Fruit fly (Drosophila melanogaster) whole organism, embryonic: Measurements from ENCODE around the gene D12.

Source experiments
- Asciz ChIP-seq: fragments of 200-800 bp; sonication (Bioruptor generic); optimal IDR thresholded peaks from 2 replicates; lab custom pipeline; 2017; ENCODE audit warnings: missing biosample characterization, mild to moderate bottlenecking, missing genetic modification characterization, missing genetic modification reagents
- Atf3 ChIP-seq: fragments of 200-800 bp; sonication (Bioruptor generic); optimal IDR thresholded peaks from 3 replicates; lab custom pipeline; 2016; ENCODE audit warnings: missing biosample characterization, missing genetic modification characterization
- CG11247 ChIP-seq: fragments of 200-800 bp; sonication (Bioruptor generic); IDR thresholded peaks from 2 replicates; pipeline ENCODE4 v1.3.6; 2022; ENCODE audit warnings: missing biosample characterization, missing genetic modification characterization
- CG11504 ChIP-seq: fragments of 200-800 bp; sonication (Bioruptor generic); optimal IDR thresholded peaks from 3 replicates; lab custom pipeline; 2019; ENCODE audit warnings: missing biosample characterization, mild to moderate bottlenecking, missing genetic modification characterization, moderate library complexity
- CG12236 ChIP-seq: fragments of 200-800 bp; sonication (Bioruptor generic); optimal IDR thresholded peaks from 2 replicates; lab custom pipeline; 2016; ENCODE audit warnings: missing biosample characterization, missing genetic modification characterization
- CG12299 ChIP-seq: fragments of 200-800 bp; sonication (Bioruptor generic); optimal IDR thresholded peaks from 2 replicates; lab custom pipeline; 2018; ENCODE audit warnings: missing biosample characterization, mild to moderate bottlenecking, missing genetic modification characterization
- CG12391 ChIP-seq: fragments of 200-800 bp; sonication (Bioruptor generic); optimal IDR thresholded peaks from 3 replicates; lab custom pipeline; 2018; ENCODE audit warnings: missing biosample characterization, mild to moderate bottlenecking, missing genetic modification characterization, moderate library complexity
- CG12659 ChIP-seq: fragments of 200-800 bp; sonication (Bioruptor generic); optimal IDR thresholded peaks from 3 replicates; lab custom pipeline; 2017; ENCODE audit warnings: mild to moderate bottlenecking, missing biosample characterization, missing genetic modification reagents, missing genetic modification characterization
- CG13287 ChIP-seq: fragments of 200-800 bp; sonication (Bioruptor generic); IDR thresholded peaks from 2 replicates; pipeline ENCODE4 v1.3.6; 2022; ENCODE audit warnings: missing biosample characterization, missing genetic modification characterization; ENCODE audit not compliant: partially characterized antibody
- CG14710 ChIP-seq: fragments of 200-800 bp; sonication (Bioruptor generic); optimal IDR thresholded peaks from 3 replicates; lab custom pipeline; 2019; ENCODE audit warnings: missing biosample characterization, mild to moderate bottlenecking, missing genetic modification characterization, moderate library complexity
- CG14965 ChIP-seq: fragments of 200-800 bp; sonication (Bioruptor generic); optimal IDR thresholded peaks from 2 replicates; lab custom pipeline; 2016; ENCODE audit warnings: missing biosample characterization, missing genetic modification characterization, borderline replicate concordance
- CG1603 ChIP-seq: fragments of 200-800 bp; sonication (Bioruptor generic); optimal IDR thresholded peaks from 2 replicates; lab custom pipeline; 2019; ENCODE audit warnings: missing biosample characterization, mild to moderate bottlenecking, missing genetic modification characterization, moderate library complexity
- CG2116 ChIP-seq: fragments of 200-800 bp; sonication (Bioruptor generic); optimal IDR thresholded peaks from 3 replicates; lab custom pipeline; 2018; ENCODE audit warnings: missing biosample characterization, mild to moderate bottlenecking, missing genetic modification characterization
- CG2129 ChIP-seq: fragments of 200-800 bp; sonication (Bioruptor generic); IDR thresholded peaks from 2 replicates; pipeline ENCODE4 v1.3.6; 2022; ENCODE audit warnings: missing biosample characterization, missing genetic modification characterization; ENCODE audit not compliant: partially characterized antibody
- CG2678 ChIP-seq: fragments of 200-800 bp; sonication (Bioruptor generic); optimal IDR thresholded peaks from 3 replicates; lab custom pipeline; 2019; ENCODE audit warnings: missing biosample characterization, mild to moderate bottlenecking, missing genetic modification characterization, moderate library complexity
- CG2712 ChIP-seq: fragments of 200-800 bp; optimal IDR thresholded peaks from 3 replicates; lab custom pipeline; 2019; ENCODE audit warnings: missing biosample characterization, mild to moderate bottlenecking, missing genetic modification characterization, moderate library complexity
- CG2875 ChIP-seq: fragments of 200-800 bp; sonication (Bioruptor generic); optimal IDR thresholded peaks from 2 replicates; lab custom pipeline; 2017; ENCODE audit warnings: missing biosample characterization, mild to moderate bottlenecking, missing genetic modification characterization, missing genetic modification reagents
- CG3407 ChIP-seq: fragments of 200-800 bp; sonication (Bioruptor generic); optimal IDR thresholded peaks from 2 replicates; lab custom pipeline; 2018; ENCODE audit warnings: missing biosample characterization, mild to moderate bottlenecking, missing genetic modification characterization
- CG34224 ChIP-seq: fragments of 200-800 bp; sonication (Bioruptor generic); IDR thresholded peaks from 3 replicates; pipeline ENCODE4 v1.3.6; 2022; ENCODE audit warnings: missing biosample characterization, missing genetic modification characterization; ENCODE audit not compliant: partially characterized antibody
- CG4282 ChIP-seq: fragments of 200-800 bp; sonication (Bioruptor generic); optimal IDR thresholded peaks from 2 replicates; lab custom pipeline; 2016; ENCODE audit warnings: missing biosample characterization, missing genetic modification characterization
- CG4360 ChIP-seq: fragments of 200-800 bp; sonication (Bioruptor generic); IDR thresholded peaks from 2 replicates; pipeline ENCODE4 v1.3.6; 2022; ENCODE audit warnings: missing biosample characterization, missing genetic modification characterization
- CG6791 ChIP-seq: fragments of 200-800 bp; sonication (Bioruptor generic); IDR thresholded peaks from 3 replicates; pipeline ENCODE4 v1.3.6; 2022; ENCODE audit warnings: missing biosample characterization, missing genetic modification characterization; ENCODE audit not compliant: partially characterized antibody
- CG8281 ChIP-seq: fragments of 200-800 bp; sonication (Bioruptor generic); optimal IDR thresholded peaks from 2 replicates; lab custom pipeline; 2018; ENCODE audit warnings: missing biosample characterization, mild to moderate bottlenecking, missing genetic modification characterization, moderate library complexity
- CG8924 ChIP-seq: fragments of 200-800 bp; optimal IDR thresholded peaks from 3 replicates; lab custom pipeline; 2019; ENCODE audit warnings: missing biosample characterization, mild to moderate bottlenecking, missing genetic modification characterization, moderate library complexity
- CG9609 ChIP-seq: fragments of 200-800 bp; sonication (Bioruptor generic); optimal IDR thresholded peaks from 3 replicates; lab custom pipeline; 2016; ENCODE audit warnings: missing biosample characterization, missing genetic modification characterization
- CTCF ChIP-seq: fragments of 200-800 bp; sonication (Bioruptor generic); optimal IDR thresholded peaks from 2 replicates; lab custom pipeline; 2017; ENCODE audit warnings: missing biosample characterization, mild to moderate bottlenecking, missing genetic modification characterization, moderate library complexity
- CrebB ChIP-seq: fragments of 200-800 bp; sonication (Bioruptor generic); optimal IDR thresholded peaks from 3 replicates; lab custom pipeline; 2018; ENCODE audit warnings: missing biosample characterization, mild to moderate bottlenecking, missing genetic modification characterization
- Drgx ChIP-seq: fragments of 200-800 bp; sonication (Bioruptor generic); IDR thresholded peaks from 2 replicates; pipeline ENCODE4 v1.3.6; 2022; ENCODE audit warnings: missing biosample characterization, missing genetic modification characterization
- E2f2 ChIP-seq: fragments of 200-800 bp; sonication (Bioruptor generic); IDR thresholded peaks from 2 replicates; pipeline ENCODE4 v1.3.6; 2022; ENCODE audit warnings: missing biosample characterization, missing genetic modification characterization
- Ets97D ChIP-seq: fragments of 200-800 bp; sonication (Bioruptor generic); optimal IDR thresholded peaks from 3 replicates; lab custom pipeline; 2016; ENCODE audit warnings: missing biosample characterization, missing genetic modification characterization
- Fer3 ChIP-seq: fragments of 200-800 bp; sonication (Bioruptor generic); optimal IDR thresholded peaks from 2 replicates; lab custom pipeline; 2018; ENCODE audit warnings: missing biosample characterization, mild to moderate bottlenecking, missing genetic modification characterization, moderate library complexity
- Kr ChIP-seq: fragments of 200-800 bp; sonication (Bioruptor generic); optimal IDR thresholded peaks from 2 replicates; lab custom pipeline; 2017; ENCODE audit warnings: missing biosample characterization, mild to moderate bottlenecking, missing genetic modification characterization
- MBD-R2 ChIP-seq: fragments of 200-800 bp; sonication (Bioruptor generic); IDR thresholded peaks from 2 replicates; pipeline ENCODE4 v1.3.6; 2022; ENCODE audit warnings: missing biosample characterization, missing genetic modification characterization
- Med ChIP-seq: fragments of 200-800 bp; sonication (Bioruptor generic); peaks from one replicate; lab custom pipeline; 2016; ENCODE audit warnings: missing biosample characterization, missing genetic modification characterization, mild to moderate bottlenecking, inconsistent platforms, moderate library complexity
- NFAT ChIP-seq: fragments of 200-800 bp; sonication (Bioruptor generic); IDR thresholded peaks from 2 replicates; pipeline ENCODE4 v1.3.6; 2022; ENCODE audit warnings: missing biosample characterization, missing genetic modification characterization
- Nf-YB ChIP-seq: fragments of 200-800 bp; sonication (Bioruptor generic); optimal IDR thresholded peaks from 3 replicates; lab custom pipeline; 2019; ENCODE audit warnings: missing biosample characterization, mild to moderate bottlenecking, missing genetic modification characterization, moderate library complexity
- Ravus ChIP-seq: fragments of 200-800 bp; sonication (Bioruptor generic); IDR thresholded peaks from 2 replicates; pipeline ENCODE4 v1.3.6; 2022; ENCODE audit warnings: missing biosample characterization, missing genetic modification characterization
- Spps ChIP-seq: fragments of 200-800 bp; sonication (Bioruptor generic); optimal IDR thresholded peaks from 2 replicates; lab custom pipeline; 2018; ENCODE audit warnings: missing biosample characterization, mild to moderate bottlenecking, missing genetic modification characterization
- Sry-β ChIP-seq: fragments of 200-800 bp; sonication (Bioruptor generic); optimal IDR thresholded peaks from 2 replicates; lab custom pipeline; 2018; ENCODE audit warnings: missing biosample characterization, mild to moderate bottlenecking, missing genetic modification characterization, moderate library complexity
- Tbp ChIP-seq: fragments of >200 bp; optimal IDR thresholded peaks from 2 replicates; lab custom pipeline; 2018; ENCODE audit warnings: missing biosample characterization, missing genetic modification characterization
- bowl ChIP-seq: fragments of 200-800 bp; sonication (Bioruptor generic); IDR thresholded peaks from 2 replicates; pipeline ENCODE4 v1.3.6; 2022; ENCODE audit warnings: missing biosample characterization, missing genetic modification characterization
- chif ChIP-seq, 2 experiments: fragments of 200-800 bp; sonication (Bioruptor generic); optimal IDR thresholded peaks; 3 replicates each; lab custom pipeline; 2016; ENCODE audit warnings: missing biosample characterization in 2 of 2, missing genetic modification characterization in 2 of 2
- fd64A ChIP-seq: fragments of 200-800 bp; sonication (Bioruptor generic); optimal IDR thresholded peaks from 3 replicates; lab custom pipeline; 2018; ENCODE audit warnings: missing biosample characterization, mild to moderate bottlenecking, missing genetic modification characterization
- gce ChIP-seq: fragments of 200-800 bp; sonication (Bioruptor generic); IDR thresholded peaks from 3 replicates; pipeline ENCODE4 v1.3.6; 2022; ENCODE audit warnings: missing biosample characterization, missing genetic modification characterization
- gem ChIP-seq: fragments of 200-800 bp; sonication (Bioruptor generic); optimal IDR thresholded peaks from 2 replicates; lab custom pipeline; 2019; ENCODE audit warnings: missing biosample characterization, mild to moderate bottlenecking, missing genetic modification characterization, moderate library complexity
- insv ChIP-seq, 2 experiments: fragments of 200-800 bp; sonication (Bioruptor generic); optimal IDR thresholded peaks; 3 replicates each; lab custom pipeline; 2016 to 2018; ENCODE audit warnings: missing biosample characterization in 2 of 2, missing genetic modification characterization in 2 of 2
- kni ChIP-seq: fragments of 200-800 bp; sonication (Bioruptor generic); optimal IDR thresholded peaks from 3 replicates; lab custom pipeline; 2017; ENCODE audit warnings: mild to moderate bottlenecking, missing biosample characterization, missing genetic modification reagents, missing genetic modification characterization
- sens ChIP-seq: fragments of 200-800 bp; sonication (Bioruptor generic); peaks from one replicate; lab custom pipeline; 2016; ENCODE audit warnings: missing biosample characterization, missing genetic modification characterization
- sim ChIP-seq: fragments of 200-800 bp; sonication (Bioruptor generic); IDR thresholded peaks from 2 replicates; pipeline ENCODE4 v1.3.6; 2022; ENCODE audit warnings: missing biosample characterization, missing genetic modification characterization
- tgo ChIP-seq: fragments of 200-800 bp; sonication (Bioruptor generic); IDR thresholded peaks from 3 replicates; pipeline ENCODE4 v1.3.6; 2022; ENCODE audit warnings: missing biosample characterization, missing genetic modification characterization
- vfl ChIP-seq: fragments of 200-800 bp; sonication (Bioruptor generic); optimal IDR thresholded peaks from 2 replicates; lab custom pipeline; 2016; ENCODE audit warnings: missing biosample characterization, missing genetic modification characterization

Gene D12

dm6 chr2L:8423460-8424089 lies 13.6 kb downstream of the D12 start (continued):
- TF ChIP-seq MBD-R2 = no peak
- no peak for TF ChIP-seq CG4282 (GFP tag; lab: Kevin White, UChicago)
- no peak for TF ChIP-seq CG6791 (GFP tag; lab: Robert Waterston, UW)
- peak; percentile 29 for TF ChIP-seq Spps (tag; lab: Kevin White, UChicago)
- no peak for TF ChIP-seq CG34224 (GFP tag; lab: Robert Waterston, UW)
- TF ChIP-seq CG8281 (tag; lab: Kevin White, UChicago) = peak; percentile 22
- peak; percentile 8 for TF ChIP-seq CG2116 (GFP tag; lab: Kevin White, UChicago)
- peak; percentile 84 for TF ChIP-seq sens (GFP tag; lab: Kevin White, UChicago)
- TF ChIP-seq CG11247 (GFP tag; lab: Robert Waterston, UW) = no peak
- no peak for TF ChIP-seq Tbp (GFP tag; lab: Kevin White, UChicago)
- no peak for TF ChIP-seq CG12236 (GFP tag; lab: Kevin White, UChicago)
- TF ChIP-seq CG2712 = peak; percentile 47
- TF ChIP-seq CG2678 (tag; lab: Kevin White, UChicago) = peak; percentile 36
- TF ChIP-seq gce (GFP tag; lab: Robert Waterston, UW) = no peak
- peak; percentile 53 for TF ChIP-seq CG2875 (GFP tag; lab: Kevin White, UChicago)
- TF ChIP-seq Sry-β = peak; percentile 92
- no peak for TF ChIP-seq Atf3
- TF ChIP-seq Nf-YB (GFP tag; lab: Kevin White, UChicago) = no peak
- TF ChIP-seq tgo (GFP tag; lab: Robert Waterston, UW) = no peak
- no peak for TF ChIP-seq E2f2 (GFP tag; lab: Robert Waterston, UW)
- TF ChIP-seq gem (tag; lab: Kevin White, UChicago) = peak; percentile 36
- TF ChIP-seq CG14965 = no peak
- no peak for TF ChIP-seq Ravus
- TF ChIP-seq Ets97D = no peak
- TF ChIP-seq CG8924 = peak; percentile 15
- TF ChIP-seq vfl (GFP tag; lab: Kevin White, UChicago) = no peak
- no peak for TF ChIP-seq CG13287 (GFP tag; lab: Robert Waterston, UW)
- no peak for TF ChIP-seq Drgx (GFP tag; lab: Robert Waterston, UW)
- TF ChIP-seq CG12659 (GFP tag; lab: Kevin White, UChicago) = no peak
- TF ChIP-seq bowl (GFP tag; lab: Robert Waterston, UW) = no peak
- no peak for TF ChIP-seq sim (GFP tag; lab: Robert Waterston, UW)
- TF ChIP-seq Asciz = peak; percentile 2
- TF ChIP-seq CG12391 (tag; lab: Kevin White, UChicago) = peak; percentile 14
- no peak for TF ChIP-seq CG4360 (GFP tag; lab: Robert Waterston, UW)
- peak; percentile 39 for TF ChIP-seq CG14710 (tag; lab: Kevin White, UChicago)
- no peak for TF ChIP-seq insv (GFP tag; optimal IDR thresholded peaks at IDR 0.05; lab: Kevin White, UChicago)
- TF ChIP-seq CG1603 (tag; lab: Kevin White, UChicago) = peak; percentile 34
- TF ChIP-seq kni (GFP tag; lab: Kevin White, UChicago) = peak; percentile 63
- TF ChIP-seq fd64A = peak; percentile 42
- TF ChIP-seq CTCF (GFP tag; lab: Kevin White, UChicago) = no peak
- TF ChIP-seq CG11504 (tag; lab: Kevin White, UChicago) = peak; percentile 21
- no peak for TF ChIP-seq Fer3 (tag; lab: Kevin White, UChicago)
- peak; percentile 44 for TF ChIP-seq Med (GFP tag; lab: Kevin White, UChicago)
- no peak for TF ChIP-seq CG2129
- TF ChIP-seq CG9609 (GFP tag; lab: Kevin White, UChicago) = no peak
- no peak for TF ChIP-seq CG12299 (tag; lab: Kevin White, UChicago)
- peak; percentile 34 for TF ChIP-seq Kr (GFP tag; lab: Kevin White, UChicago)
- no peak for TF ChIP-seq NFAT (GFP tag; lab: Robert Waterston, UW)
- TF ChIP-seq chif (GFP tag; optimal IDR thresholded peaks at IDR 0.05; lab: Kevin White, UChicago) = peak in 1 of 2 experiments; percentile 47
- peak; percentile 24 for TF ChIP-seq CG3407 (GFP tag; lab: Kevin White, UChicago)
- peak; percentile 6 for TF ChIP-seq CrebB (tag; lab: Kevin White, UChicago)
